Fruit fly (Drosophila melanogaster) whole organism: ENCODE results near the gene Myo31DF.

Experiments
- EcR ChIP-seq, 2 experiments: fragments of >200 bp; optimal IDR thresholded peaks; 2 replicates each; lab custom pipeline; 2017; ENCODE audit warnings: missing biosample characterization in 2 of 2, missing genetic modification characterization in 2 of 2, missing genetic modification reagents in 2 of 2
- usp ChIP-seq: fragments of >200 bp; optimal IDR thresholded peaks from 2 replicates; lab custom pipeline; 2017; ENCODE audit warnings: missing biosample characterization, missing genetic modification characterization, mixed read lengths

DNA sequence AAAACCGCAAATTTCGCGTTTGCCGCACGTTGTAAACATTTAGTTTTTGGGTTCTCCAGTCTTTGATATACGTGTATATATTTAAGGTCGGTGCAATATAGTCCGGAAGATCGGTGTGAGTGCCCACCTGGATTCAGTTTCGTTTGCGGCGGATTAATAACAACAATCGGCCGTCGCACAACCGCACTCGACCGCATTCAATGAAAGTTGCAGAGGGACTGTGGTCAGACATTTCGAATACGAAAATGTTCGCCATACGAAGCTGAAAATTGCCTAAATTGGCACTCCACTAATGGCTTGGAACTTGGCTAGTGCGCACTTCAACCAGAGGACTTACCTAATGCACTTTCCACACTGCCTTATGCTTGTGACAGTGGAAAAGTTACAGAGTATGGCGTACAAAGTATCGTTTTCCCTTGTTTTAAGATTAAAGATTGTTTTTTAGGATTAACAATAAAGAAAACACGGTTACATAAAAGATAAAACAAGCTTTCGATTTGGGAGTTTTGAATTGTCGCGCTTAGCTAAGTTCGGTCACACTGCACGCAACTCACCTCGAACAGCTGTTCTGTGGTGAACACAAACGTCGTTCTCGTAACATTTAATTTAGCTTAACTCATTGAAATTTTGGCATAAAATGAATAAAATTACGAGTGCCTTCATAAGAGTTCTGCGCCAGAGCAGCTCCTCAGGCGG, at the start of gene Myo31DF, which contains the start of gene CG6094:
- TF ChIP-seq EcR (GFP tag; optimal IDR thresholded peaks at IDR 0.05; lab: Kevin White, UChicago): no peak
- TF ChIP-seq usp (GFP tag; lab: Kevin White, UChicago): no peak
